Fruit fly (Drosophila melanogaster): ENCODE results near the gene InR.
A peak's percentile ranks its signal among the peaks of the same experiment; 100 is the strongest.

- peak; percentile 61 for TF ChIP-seq psq (GFP tag; optimal IDR thresholded peaks at IDR 0.05)
- peak; percentile 48 for TF ChIP-seq OdsH (GFP tag; optimal IDR thresholded peaks at IDR 0.05)
- TF ChIP-seq sv (GFP tag; optimal IDR thresholded peaks at IDR 0.05) = no peak
- no peak for TF ChIP-seq Vsx2 (GFP tag; optimal IDR thresholded peaks at IDR 0.05; ENCODE audit: partially characterized antibody)
- no peak for TF ChIP-seq Hnf4 (GFP tag; optimal IDR thresholded peaks at IDR 0.05)
- peak in 1 of 2 experiments; percentile 49 for TF ChIP-seq foxo (GFP tag; optimal IDR thresholded peaks at IDR 0.05)
- TF ChIP-seq HLH106 (tag; optimal IDR thresholded peaks at IDR 0.05) = peak; percentile 85
- TF ChIP-seq Abd-B (GFP tag; optimal IDR thresholded peaks at IDR 0.05) = no peak
- TF ChIP-seq Hr83 (GFP tag; optimal IDR thresholded peaks at IDR 0.05; ENCODE audit: poor library complexity, severe bottlenecking) = no peak
- TF ChIP-seq brk (GFP tag; optimal IDR thresholded peaks at IDR 0.05) = peak; percentile 32
- peak; percentile 39 for TF ChIP-seq pan (optimal IDR thresholded peaks at IDR 0.05)
- no peak for TF ChIP-seq Myc (optimal IDR thresholded peaks at IDR 0.05)
These were observed 30.1 kb upstream of the InR start for dm6 chr3R:21649053-21649821.

Data from whole organism, wandering third instar larva.